Worm (Caenorhabditis elegans) whole organism, L2 larva: ENCODE results near the gene D2062.4.
A peak's percentile ranks its signal among the peaks of the same experiment; 100 is the strongest.
"Not testable (repeated sequence)": the region's sequence is repeated elsewhere in the genome, so short reads cannot be mapped to it uniquely, and the experiment has no call there.

Source experiments
- C34F6.9 ChIP-seq: fragments of 150-350 bp; optimal IDR thresholded peaks from 2 replicates; lab custom pipeline; 2014; ENCODE audit warnings: missing biosample characterization, missing genetic modification characterization
- F13H6.1 ChIP-seq: sonication (generic microtip); optimal IDR thresholded peaks from 2 replicates; lab custom pipeline; 2016; ENCODE audit warnings: missing genetic modification characterization, missing compliant biosample characterization
- R02D3.7 ChIP-seq: fragments of 150-350 bp; optimal IDR thresholded peaks from 2 replicates; lab custom pipeline; 2014; ENCODE audit warnings: missing biosample characterization, missing genetic modification characterization
- blmp-1 ChIP-seq: sonication (generic microtip); optimal IDR thresholded peaks from 2 replicates; lab custom pipeline; 2017; ENCODE audit warnings: missing genetic modification characterization, mild to moderate bottlenecking, missing compliant biosample characterization, antibody characterized with exemption, moderate library complexity; ENCODE audit not compliant: insufficient read depth
- ceh-16 ChIP-seq: fragments of 150-350 bp; optimal IDR thresholded peaks from 2 replicates; lab custom pipeline; 2014; ENCODE audit warnings: missing biosample characterization, missing genetic modification characterization
- dmd-4 ChIP-seq: sonication (generic microtip); optimal IDR thresholded peaks from 2 replicates; lab custom pipeline; 2017; ENCODE audit warnings: missing biosample characterization, missing genetic modification characterization
- egl-27 ChIP-seq: sonication (generic microtip); optimal IDR thresholded peaks from 3 replicates; lab custom pipeline; 2017; ENCODE audit warnings: missing biosample characterization, missing genetic modification reagents, missing genetic modification characterization
- fos-1 ChIP-seq: fragments of 150-350 bp; optimal IDR thresholded peaks from 2 replicates; lab custom pipeline; 2014; ENCODE audit warnings: missing biosample characterization, missing genetic modification characterization
- lin-11 ChIP-seq: fragments of 150-350 bp; sonication (generic microtip); optimal IDR thresholded peaks from 2 replicates; lab custom pipeline; 2014; ENCODE audit warnings: missing biosample characterization, missing genetic modification characterization, inconsistent platforms, mixed read lengths
- lin-13 ChIP-seq: fragments of 150-350 bp; optimal IDR thresholded peaks from 2 replicates; lab custom pipeline; 2014; ENCODE audit warnings: missing biosample characterization, missing genetic modification reagents, missing genetic modification characterization
- lin-39 ChIP-seq: fragments of 150-350 bp; optimal IDR thresholded peaks from 2 replicates; lab custom pipeline; 2014; ENCODE audit warnings: missing biosample characterization, missing genetic modification reagents, missing genetic modification characterization
- lsy-2 ChIP-seq, 2 experiments: fragments of 150-350 bp in 1 of 2; sonication (generic microtip) in 1 of 2; optimal IDR thresholded peaks; 2 replicates each; lab custom pipeline; 2014 to 2017; ENCODE audit warnings: missing biosample characterization in 2 of 2, missing genetic modification characterization in 2 of 2
- mab-5 ChIP-seq: fragments of 150-350 bp; optimal IDR thresholded peaks from 2 replicates; lab custom pipeline; 2014; ENCODE audit warnings: missing biosample characterization, missing genetic modification characterization
- mdl-1 ChIP-seq, 2 experiments: fragments of 150-350 bp in 1 of 2; sonication (generic microtip) in 1 of 2; optimal IDR thresholded peaks; 2 replicates each; lab custom pipeline; 2017; ENCODE audit warnings: missing biosample characterization in 2 of 2, missing genetic modification characterization in 2 of 2
- nhr-10 ChIP-seq: sonication (generic microtip); optimal IDR thresholded peaks from 2 replicates; lab custom pipeline; 2017; ENCODE audit warnings: missing biosample characterization, missing genetic modification characterization
- nhr-11 ChIP-seq: fragments of 150-350 bp; optimal IDR thresholded peaks from 2 replicates; lab custom pipeline; 2014; ENCODE audit warnings: missing biosample characterization, missing genetic modification characterization
- nhr-129 ChIP-seq: fragments of 150-350 bp; optimal IDR thresholded peaks from 2 replicates; lab custom pipeline; 2014; ENCODE audit warnings: missing biosample characterization, missing genetic modification characterization
- nhr-21 ChIP-seq: fragments of 150-350 bp; optimal IDR thresholded peaks from 2 replicates; lab custom pipeline; 2014; ENCODE audit warnings: missing biosample characterization, missing genetic modification characterization
- nhr-237 ChIP-seq: fragments of 150-350 bp; optimal IDR thresholded peaks from 2 replicates; lab custom pipeline; 2014; ENCODE audit warnings: missing biosample characterization, missing genetic modification characterization
- nhr-25 ChIP-seq: fragments of 150-350 bp; sonication (generic microtip); optimal IDR thresholded peaks from 3 replicates; lab custom pipeline; 2014; ENCODE audit warnings: missing biosample characterization, missing genetic modification characterization
- nhr-6 ChIP-seq: fragments of 150-350 bp; optimal IDR thresholded peaks from 2 replicates; lab custom pipeline; 2014; ENCODE audit warnings: missing biosample characterization, missing genetic modification characterization
- nhr-77 ChIP-seq: fragments of 150-350 bp; optimal IDR thresholded peaks from 2 replicates; lab custom pipeline; 2014; ENCODE audit warnings: missing biosample characterization, missing genetic modification characterization
- peb-1 ChIP-seq: fragments of 150-350 bp; optimal IDR thresholded peaks from 2 replicates; lab custom pipeline; 2014; ENCODE audit warnings: missing biosample characterization, missing genetic modification characterization
- sem-4 ChIP-seq: fragments of 150-350 bp; optimal IDR thresholded peaks from 2 replicates; lab custom pipeline; 2014; ENCODE audit warnings: missing biosample characterization, missing genetic modification reagents, missing genetic modification characterization
- skn-1 ChIP-seq: sonication (generic microtip); optimal IDR thresholded peaks from 2 replicates; lab custom pipeline; 2017; ENCODE audit warnings: missing biosample characterization, missing genetic modification characterization
- sma-9 ChIP-seq, 2 experiments: fragments of 150-350 bp in 1 of 2; sonication (generic microtip) in 1 of 2; optimal IDR thresholded peaks; 2 replicates each; lab custom pipeline; 2014 to 2016; ENCODE audit warnings: missing genetic modification characterization in 2 of 2, mild to moderate bottlenecking in 1 of 2, missing biosample characterization in 1 of 2, missing compliant biosample characterization in 1 of 2, missing genetic modification reagents in 1 of 2, moderate library complexity in 1 of 2
- snpc-4 ChIP-seq: fragments of 150-350 bp; optimal IDR thresholded peaks from 2 replicates; lab custom pipeline; 2014; ENCODE audit warnings: missing biosample characterization, missing genetic modification characterization
- unc-39 ChIP-seq: fragments of 150-350 bp; optimal IDR thresholded peaks from 2 replicates; lab custom pipeline; 2014; ENCODE audit warnings: missing biosample characterization, missing genetic modification characterization
- unc-55 ChIP-seq: fragments of 150-350 bp; sonication (generic microtip); optimal IDR thresholded peaks from 3 replicates; lab custom pipeline; 2014; ENCODE audit warnings: missing biosample characterization, missing genetic modification reagents, missing genetic modification characterization
- unc-62 ChIP-seq: fragments of 150-350 bp; optimal IDR thresholded peaks from 2 replicates; lab custom pipeline; 2014; ENCODE audit warnings: missing biosample characterization, missing genetic modification reagents, missing genetic modification characterization
- zag-1 ChIP-seq: fragments of 150-350 bp; optimal IDR thresholded peaks from 2 replicates; lab custom pipeline; 2014; ENCODE audit warnings: missing biosample characterization, missing genetic modification characterization
- ztf-11 ChIP-seq: sonication (generic microtip); optimal IDR thresholded peaks from 2 replicates; lab custom pipeline; 2017; ENCODE audit warnings: missing biosample characterization, missing genetic modification characterization
- ztf-4 ChIP-seq: fragments of 150-350 bp; optimal IDR thresholded peaks from 2 replicates; lab custom pipeline; 2014; ENCODE audit warnings: missing biosample characterization, missing genetic modification characterization

The D2062.4 gene

DNA sequence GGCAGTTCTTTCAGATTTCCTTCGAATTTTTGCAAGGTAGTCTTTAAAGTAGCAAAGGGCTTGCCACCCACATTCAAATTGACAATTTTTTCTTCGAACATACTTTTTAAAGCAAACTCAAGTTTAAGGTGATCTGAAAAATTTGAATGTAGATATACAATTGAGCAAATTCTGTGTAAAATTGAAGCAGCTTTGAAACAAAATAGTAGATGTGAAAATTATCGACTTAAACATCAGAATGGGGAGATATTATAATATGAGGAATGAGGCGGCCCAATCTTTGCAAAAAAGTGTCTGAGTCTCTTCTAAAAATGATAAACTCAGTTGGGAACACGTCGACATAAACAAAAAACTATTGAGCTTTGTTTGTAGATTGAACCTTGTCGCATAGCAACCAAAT, 21.3 kb downstream of the D2062.4 start, which contains the start of gene F22E5.11:
TSS of gene F22E5.11 (minus strand) at position 101 of the 400 bp plus-strand sequence.
- TF ChIP-seq nhr-129 (tag; lab: Kevin White, UChicago) (no peak), mab-5 (tag; lab: Kevin White, UChicago) (no peak), nhr-25 (tag; lab: Kevin White, UChicago) (no peak), peb-1 (tag; lab: Kevin White, UChicago) (no peak), sma-9 (GFP tag; optimal IDR thresholded peaks at IDR 0.05; lab: Kevin White, UChicago) (no peak), sma-9 (tag; optimal IDR thresholded peaks at IDR 0.05; lab: Kevin White, UChicago) (no peak), egl-27 (no peak)

DNA sequence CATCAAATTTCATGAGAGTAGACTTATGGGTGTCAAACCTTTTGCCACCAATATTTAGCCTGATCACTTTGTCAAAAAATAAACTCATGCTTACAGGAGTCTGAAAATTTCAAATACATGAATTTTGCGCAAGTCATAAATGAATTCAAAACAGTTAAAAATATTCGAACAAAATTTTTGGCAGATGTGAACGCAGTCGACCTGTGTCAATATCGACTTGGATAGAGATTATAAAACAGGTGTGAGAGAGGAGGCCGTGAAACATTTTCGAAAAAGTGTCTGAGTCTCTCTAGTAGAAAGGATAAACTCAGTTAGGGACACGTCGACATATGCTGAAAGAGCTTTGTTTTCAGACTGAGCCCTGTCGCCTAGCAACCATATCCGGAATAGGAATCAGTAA, 23.6 kb downstream of the D2062.4 start, which contains the start of gene F22E5.12:
TSS of gene F22E5.12 (minus strand) at position 101 of the 400 bp plus-strand sequence.
- TF ChIP-seq nhr-11, unc-39, ceh-16 (tag; lab: Kevin White, UChicago): not testable (repeated sequence)
- TF ChIP-seq, all 48 proteins: peak for 0; not testable (repeated sequence) for 48

DNA sequence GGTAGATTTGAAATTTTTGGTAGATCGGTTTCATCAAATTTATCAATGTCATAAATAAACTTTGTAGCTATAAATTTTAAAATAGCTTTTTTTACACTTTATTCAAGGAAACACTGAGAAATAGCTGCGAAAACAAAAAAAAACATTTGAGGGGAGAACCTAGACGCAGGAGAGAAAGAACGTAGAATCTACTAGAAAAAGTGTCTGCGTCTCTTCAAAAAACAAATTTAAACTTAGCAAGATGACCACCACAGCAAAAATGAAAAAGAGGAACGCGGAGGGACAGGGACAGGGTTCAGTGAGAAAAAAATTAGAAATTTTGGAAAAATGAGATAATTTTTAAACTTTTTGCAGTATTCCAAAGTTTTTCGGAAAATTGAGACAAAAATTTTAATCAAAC, 25.8 kb downstream of the D2062.4 start:
- TF ChIP-seq C34F6.9 (tag; lab: Kevin White, UChicago) (peak; percentile 81), lsy-2 (tag; optimal IDR thresholded peaks at IDR 0.05; lab: Kevin White, UChicago) (peak in 1 of 2 experiments; percentile 65), lin-39 (tag; lab: Kevin White, UChicago) (no peak), ztf-11 (no peak), snpc-4 (tag; lab: Kevin White, UChicago) (peak; percentile 16), unc-55 (GFP tag; lab: Kevin White, UChicago) (peak; percentile 61), R02D3.7 (no peak), sem-4 (peak; percentile 13), lin-11 (no peak), ceh-16 (tag; lab: Kevin White, UChicago) (no peak), peb-1 (tag; lab: Kevin White, UChicago) (no peak), F13H6.1 (tag; lab: Kevin White, UChicago) (peak; percentile 61), mdl-1 (tag; optimal IDR thresholded peaks at IDR 0.05; lab: Kevin White, UChicago) (no peak), lin-13 (GFP tag; lab: Kevin White, UChicago) (peak; percentile 17), nhr-129 (tag; lab: Kevin White, UChicago) (peak; percentile 29), dmd-4 (no peak), zag-1 (no peak)

DNA sequence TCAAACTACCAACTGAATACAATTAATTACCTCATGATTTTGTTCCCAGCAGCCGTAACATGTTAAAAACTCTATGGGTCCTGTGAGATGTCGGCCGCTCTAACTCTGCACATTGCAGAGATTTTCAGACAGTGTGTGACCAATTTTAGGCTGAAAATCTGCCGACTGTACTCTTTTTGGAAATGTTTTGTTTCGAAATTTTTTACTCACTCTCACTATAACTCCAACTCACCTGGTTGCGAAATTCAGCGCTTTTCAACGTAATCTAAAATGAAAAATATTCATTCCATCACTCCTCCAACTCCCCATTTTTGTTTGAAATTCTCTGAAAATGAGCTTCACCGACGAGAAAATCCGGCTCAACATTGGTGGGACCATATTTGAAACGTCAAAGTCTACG, 26.3 kb downstream of the D2062.4 start, which contains the start of the genes F22E5.13 and F22E5.6:
TSS of gene F22E5.13 (minus strand) at position 101 of the 400 bp plus-strand sequence.
TSS of gene F22E5.6 (plus strand) at position 297 of the 400 bp plus-strand sequence.
- no peak for TF ChIP-seq skn-1 (tag; lab: Kevin White, UChicago)

DNA sequence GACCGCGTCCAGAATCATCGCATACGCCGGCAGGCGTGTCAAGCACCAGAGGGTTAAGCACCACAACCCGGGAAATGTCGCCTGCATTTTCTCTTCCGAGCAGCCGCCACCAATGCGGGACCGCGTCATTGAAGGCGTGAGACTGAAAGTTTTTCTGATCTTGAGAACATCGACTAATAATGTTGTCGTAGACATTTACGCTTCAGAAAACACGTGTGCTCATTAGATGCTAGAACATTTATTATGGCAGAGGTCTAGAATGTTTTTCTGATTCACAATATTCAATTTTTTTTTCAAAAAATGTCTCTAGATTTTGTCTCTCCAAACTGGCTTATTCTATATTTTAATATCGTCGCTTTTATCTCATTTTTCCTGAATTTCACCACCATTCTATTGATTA, 33.4 kb downstream of the D2062.4 start, which contains the start of gene sri-47:
TSS of gene sri-47 (plus strand) at position 301 of the 400 bp plus-strand sequence.
- TF ChIP-seq snpc-4 (tag; lab: Kevin White, UChicago) (no peak), F13H6.1 (tag; lab: Kevin White, UChicago) (no peak), dmd-4 (no peak), lin-39 (tag; lab: Kevin White, UChicago) (no peak), peb-1 (tag; lab: Kevin White, UChicago) (no peak), nhr-237 (tag; lab: Kevin White, UChicago) (no peak), zag-1 (no peak), ztf-4 (tag; lab: Kevin White, UChicago) (no peak), egl-27 (no peak), blmp-1 (tag; lab: Kevin White, UChicago) (no peak), ztf-11 (no peak), nhr-10 (tag; lab: Kevin White, UChicago) (no peak), nhr-77 (no peak), skn-1 (tag; lab: Kevin White, UChicago) (no peak), unc-39 (tag; lab: Kevin White, UChicago) (no peak)
- TF ChIP-seq, all 48 proteins: peak for 0

DNA sequence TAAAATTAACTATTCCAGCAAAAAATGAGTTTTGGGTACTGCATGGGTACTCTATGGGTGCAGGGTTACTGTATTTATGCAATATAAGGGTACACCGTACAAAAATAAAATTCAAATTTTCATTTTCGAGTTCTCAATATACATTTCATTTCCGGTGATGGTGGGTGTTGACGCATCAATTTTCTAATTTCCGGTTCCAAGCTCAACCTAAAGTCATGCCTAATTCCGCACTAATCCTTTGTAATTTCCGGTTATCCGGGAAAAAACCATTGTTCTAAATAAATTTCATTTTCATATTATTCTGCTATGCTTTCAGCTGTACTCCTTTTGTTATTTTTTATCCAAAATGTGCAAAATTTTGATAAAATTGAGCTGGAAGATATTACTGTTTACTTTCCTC, 36.2 kb downstream of the D2062.4 start, which contains the start of gene gcy-21:
TSS of gene gcy-21 (plus strand) at position 301 of the 400 bp plus-strand sequence.
- TF ChIP-seq unc-62 (GFP tag; lab: Kevin White, UChicago) (no peak), nhr-6 (tag; lab: Kevin White, UChicago) (no peak), lin-13 (GFP tag; lab: Kevin White, UChicago) (no peak), dmd-4 (no peak), nhr-11 (tag; lab: Kevin White, UChicago) (no peak), nhr-21 (tag; lab: Kevin White, UChicago) (no peak), nhr-237 (tag; lab: Kevin White, UChicago) (no peak), ztf-11 (no peak), mdl-1 (tag; optimal IDR thresholded peaks at IDR 0.05; lab: Kevin White, UChicago) (no peak), nhr-25 (tag; lab: Kevin White, UChicago) (no peak), unc-39 (tag; lab: Kevin White, UChicago) (no peak), ztf-4 (tag; lab: Kevin White, UChicago) (no peak), snpc-4 (tag; lab: Kevin White, UChicago) (no peak), fos-1 (tag; lab: Kevin White, UChicago) (no peak)
